Worm (Caenorhabditis elegans) whole organism, L4/young adult: ENCODE measurements around the gene Y48G9A.6.

Source experiments
- dao-5 ChIP-seq: sonication (generic microtip); optimal IDR thresholded peaks from 2 replicates; lab custom pipeline; 2016; ENCODE audit warnings: missing genotype, missing genetic modification characterization, moderate library complexity, missing compliant biosample characterization
- him-1 ChIP-seq: sonication (generic microtip); optimal IDR thresholded peaks from 2 replicates; lab custom pipeline; 2016; ENCODE audit warnings: missing genotype, missing genetic modification reagents, missing genetic modification characterization, missing compliant biosample characterization

ce11 chrIII:2123673-2124187 lies 6.1 kb downstream of the Y48G9A.6 start, which contains the start of gene frl-1:
- no peak for TF ChIP-seq dao-5 (tag; lab: Kevin White, UChicago)
- TF ChIP-seq him-1 (tag; lab: Kevin White, UChicago) = no peak
